Worm (Caenorhabditis elegans) whole organism, L1 larva: ENCODE measurements around the gene sru-48.

Source experiments
- C04F5.9 ChIP-seq: sonication (generic microtip); optimal IDR thresholded peaks from 2 replicates; lab custom pipeline; 2016; ENCODE audit warnings: missing genetic modification characterization, missing compliant biosample characterization
- C16A3.4 ChIP-seq: fragments of 150-350 bp; optimal IDR thresholded peaks from 2 replicates; lab custom pipeline; 2014; ENCODE audit warnings: missing biosample characterization, missing genetic modification characterization
- C34B4.2 ChIP-seq: sonication (generic microtip); optimal IDR thresholded peaks from 2 replicates; lab custom pipeline; 2017; ENCODE audit warnings: mild to moderate bottlenecking, missing genetic modification characterization, missing compliant biosample characterization
- Y116A8C.19 ChIP-seq: sonication (generic microtip); optimal IDR thresholded peaks from 2 replicates; lab custom pipeline; 2016; ENCODE audit warnings: missing compliant biosample characterization, missing genetic modification characterization, borderline replicate concordance
- aha-1 ChIP-seq: fragments of 150-350 bp; optimal IDR thresholded peaks from 2 replicates; lab custom pipeline; 2014; ENCODE audit warnings: missing biosample characterization, missing genetic modification characterization
- alr-1 ChIP-seq: fragments of 200-800 bp; sonication (Bioruptor generic); optimal IDR thresholded peaks from 2 replicates; lab custom pipeline; 2018; ENCODE audit warnings: borderline replicate concordance, mild to moderate bottlenecking, missing genetic modification characterization, missing compliant biosample characterization
- blmp-1 ChIP-seq: fragments of 150-350 bp; optimal IDR thresholded peaks from 2 replicates; lab custom pipeline; 2014; ENCODE audit warnings: missing biosample characterization, missing genetic modification characterization
- ceh-63 ChIP-seq: fragments of 200-800 bp; sonication (Bioruptor generic); optimal IDR thresholded peaks from 2 replicates; lab custom pipeline; 2018; ENCODE audit warnings: mild to moderate bottlenecking, missing genetic modification characterization, missing compliant biosample characterization
- ceh-8 ChIP-seq: fragments of 200-800 bp; sonication (Bioruptor generic); optimal IDR thresholded peaks from 2 replicates; lab custom pipeline; 2018; ENCODE audit warnings: mild to moderate bottlenecking, missing genetic modification characterization, moderate library complexity, missing compliant biosample characterization
- ceh-82 ChIP-seq, 3 experiments: fragments of 150-350 bp in 1 of 3; sonication (generic microtip) in 2 of 3; optimal IDR thresholded peaks; 2 replicates each; lab custom pipeline; 2014 to 2017; ENCODE audit warnings: missing biosample characterization in 3 of 3, missing genetic modification characterization in 3 of 3
- ceh-90 ChIP-seq: sonication (generic microtip); optimal IDR thresholded peaks from 2 replicates; lab custom pipeline; 2016; ENCODE audit warnings: missing genetic modification characterization, missing compliant biosample characterization
- ces-1 ChIP-seq: fragments of 150-350 bp; optimal IDR thresholded peaks from 2 replicates; lab custom pipeline; 2014; ENCODE audit warnings: missing biosample characterization, missing genetic modification reagents, missing genetic modification characterization
- efl-3 ChIP-seq: fragments of 200-800 bp; sonication (Bioruptor generic); optimal IDR thresholded peaks from 2 replicates; lab custom pipeline; 2018; ENCODE audit warnings: mild to moderate bottlenecking, missing genetic modification characterization, missing compliant biosample characterization
- egl-13 ChIP-seq: sonication (generic microtip); optimal IDR thresholded peaks from 2 replicates; lab custom pipeline; 2016; ENCODE audit warnings: missing genotype, missing genetic modification reagents, missing genetic modification characterization, missing compliant biosample characterization
- elt-3 ChIP-seq, 6 experiments: fragments of 150-350 bp in 1 of 6; sonication (generic microtip); optimal IDR thresholded peaks; 2 replicates each; lab custom pipeline; 2017 to 2018; ENCODE audit warnings: missing biosample characterization in 6 of 6, missing genetic modification characterization in 6 of 6, inconsistent platforms in 1 of 6
- fkh-10 ChIP-seq: sonication (generic microtip); optimal IDR thresholded peaks from 2 replicates; lab custom pipeline; 2017; ENCODE audit warnings: missing biosample characterization, missing genetic modification reagents, missing genetic modification characterization
- fkh-4 ChIP-seq: sonication (generic microtip); optimal IDR thresholded peaks from 2 replicates; lab custom pipeline; 2016; ENCODE audit warnings: missing compliant biosample characterization, missing genetic modification characterization, borderline replicate concordance
- fos-1 ChIP-seq: fragments of 150-350 bp; optimal IDR thresholded peaks from 2 replicates; lab custom pipeline; 2014; ENCODE audit warnings: missing biosample characterization, missing genetic modification characterization
- grh-1 ChIP-seq: fragments of 200-800 bp; sonication (Bioruptor generic); IDR thresholded peaks from 2 replicates; pipeline ENCODE4 v1.3.6; 2022; ENCODE audit warnings: missing genetic modification reagents, missing genetic modification characterization, missing compliant biosample characterization
- hlh-4 ChIP-seq: sonication (generic microtip); optimal IDR thresholded peaks from 2 replicates; lab custom pipeline; 2016; ENCODE audit warnings: mild to moderate bottlenecking, missing genetic modification characterization, missing compliant biosample characterization
- hpl-2 ChIP-seq: fragments of 150-350 bp; optimal IDR thresholded peaks from 2 replicates; lab custom pipeline; 2014; ENCODE audit warnings: missing biosample characterization, missing genetic modification reagents, missing genetic modification characterization
- isw-1 ChIP-seq: fragments of 200-800 bp; sonication (Bioruptor generic); IDR thresholded peaks from 2 replicates; pipeline ENCODE4 v1.3.6; 2022; ENCODE audit warnings: missing genetic modification characterization, missing compliant biosample characterization
- jun-1 ChIP-seq: fragments of 150-350 bp; optimal IDR thresholded peaks from 2 replicates; lab custom pipeline; 2014; ENCODE audit warnings: missing biosample characterization, missing genetic modification reagents, missing genetic modification characterization
- lin-14 ChIP-seq: fragments of 200-800 bp; sonication (Bioruptor generic); optimal IDR thresholded peaks from 2 replicates; lab custom pipeline; 2018; ENCODE audit warnings: mild to moderate bottlenecking, missing genetic modification characterization, moderate library complexity, missing compliant biosample characterization
- lin-35 ChIP-seq, 2 experiments: fragments of 150-350 bp; optimal IDR thresholded peaks; 2 replicates each; lab custom pipeline; 2014; ENCODE audit warnings: missing biosample characterization in 2 of 2, missing genetic modification characterization in 2 of 2, missing genetic modification reagents in 2 of 2
- lin-39 ChIP-seq: fragments of 150-350 bp; optimal IDR thresholded peaks from 2 replicates; lab custom pipeline; 2014; ENCODE audit warnings: missing biosample characterization, missing genetic modification reagents, missing genetic modification characterization
- lir-3 ChIP-seq: sonication (generic microtip); optimal IDR thresholded peaks from 2 replicates; lab custom pipeline; 2016; ENCODE audit warnings: mild to moderate bottlenecking, missing genetic modification characterization, moderate library complexity, missing compliant biosample characterization; ENCODE audit not compliant: poor library complexity
- lsy-2 ChIP-seq, 2 experiments: fragments of 150-350 bp; optimal IDR thresholded peaks; 2 replicates each; lab custom pipeline; 2014; ENCODE audit warnings: missing biosample characterization in 2 of 2, missing genetic modification characterization in 2 of 2
- mef-2 ChIP-seq: fragments of 150-350 bp; optimal IDR thresholded peaks from 2 replicates; lab custom pipeline; 2014; ENCODE audit warnings: missing biosample characterization, missing genetic modification characterization
- mep-1 ChIP-seq: fragments of 150-350 bp; optimal IDR thresholded peaks from 2 replicates; lab custom pipeline; 2014; ENCODE audit warnings: missing biosample characterization, missing genetic modification characterization
- nhr-11 ChIP-seq: fragments of 150-350 bp; optimal IDR thresholded peaks from 2 replicates; lab custom pipeline; 2014; ENCODE audit warnings: missing biosample characterization, missing genetic modification characterization
- nhr-19 ChIP-seq: fragments of 200-800 bp; sonication (Bioruptor generic); conservative IDR thresholded peaks from 2 replicates; pipeline ENCODE4 v1.3.6; 2022; ENCODE audit warnings: missing genetic modification characterization, missing compliant biosample characterization
- nhr-20 ChIP-seq: sonication (generic microtip); optimal IDR thresholded peaks from 2 replicates; lab custom pipeline; 2016; ENCODE audit warnings: mild to moderate bottlenecking, missing genetic modification characterization, missing compliant biosample characterization
- nhr-47 ChIP-seq: sonication (generic microtip); optimal IDR thresholded peaks from 2 replicates; lab custom pipeline; 2016; ENCODE audit warnings: mild to moderate bottlenecking, missing genetic modification characterization, moderate library complexity, missing compliant biosample characterization
- nhr-71 ChIP-seq: sonication (generic microtip); optimal IDR thresholded peaks from 2 replicates; lab custom pipeline; 2016; ENCODE audit warnings: mild to moderate bottlenecking, missing genetic modification characterization, moderate library complexity, missing compliant biosample characterization
- nhr-76 ChIP-seq: sonication (generic microtip); optimal IDR thresholded peaks from 2 replicates; lab custom pipeline; 2017; ENCODE audit warnings: missing biosample characterization, missing genetic modification characterization
- nhr-77 ChIP-seq: fragments of 150-350 bp; optimal IDR thresholded peaks from 2 replicates; lab custom pipeline; 2014; ENCODE audit warnings: missing biosample characterization, missing genetic modification characterization
- nhr-84 ChIP-seq: sonication (generic microtip); optimal IDR thresholded peaks from 2 replicates; lab custom pipeline; 2017; ENCODE audit warnings: missing biosample characterization, missing genetic modification characterization
- nhr-85 ChIP-seq: sonication (generic microtip); peaks from one replicate; lab custom pipeline; 2016; ENCODE audit warnings: missing genetic modification characterization, inconsistent platforms, missing compliant biosample characterization
- pag-3 ChIP-seq: sonication (generic microtip); optimal IDR thresholded peaks from 2 replicates; lab custom pipeline; 2017; ENCODE audit warnings: missing genetic modification characterization, mild to moderate bottlenecking, missing compliant biosample characterization, antibody characterized with exemption, borderline replicate concordance; ENCODE audit not compliant: insufficient read depth
- rnt-1 ChIP-seq: sonication (generic microtip); optimal IDR thresholded peaks from 2 replicates; lab custom pipeline; 2016; ENCODE audit warnings: mild to moderate bottlenecking, missing genetic modification characterization, moderate library complexity, missing compliant biosample characterization
- skn-1 ChIP-seq: fragments of 150-350 bp; optimal IDR thresholded peaks from 2 replicates; lab custom pipeline; 2014; ENCODE audit warnings: missing biosample characterization, missing genetic modification characterization
- snu-23 ChIP-seq: sonication (generic microtip); optimal IDR thresholded peaks from 2 replicates; lab custom pipeline; 2016; ENCODE audit warnings: missing genetic modification characterization, missing compliant biosample characterization
- sup-37 ChIP-seq: fragments of 200-800 bp; sonication (Bioruptor generic); optimal IDR thresholded peaks from 2 replicates; lab custom pipeline; 2018; ENCODE audit warnings: mild to moderate bottlenecking, missing genetic modification characterization, missing compliant biosample characterization
- swsn-7 ChIP-seq: sonication (generic microtip); optimal IDR thresholded peaks from 2 replicates; lab custom pipeline; 2016; ENCODE audit warnings: missing genetic modification characterization, missing compliant biosample characterization
- tbx-2 ChIP-seq: sonication (generic microtip); optimal IDR thresholded peaks from 2 replicates; lab custom pipeline; 2016; ENCODE audit warnings: missing genetic modification characterization, missing compliant biosample characterization
- tlp-1 ChIP-seq: fragments of 150-350 bp; optimal IDR thresholded peaks from 2 replicates; lab custom pipeline; 2014; ENCODE audit warnings: missing biosample characterization, missing genetic modification characterization
- unc-86 ChIP-seq: sonication (generic microtip); optimal IDR thresholded peaks from 2 replicates; lab custom pipeline; 2016; ENCODE audit warnings: missing genetic modification characterization, missing compliant biosample characterization
- vab-15 ChIP-seq: sonication (generic microtip); optimal IDR thresholded peaks from 2 replicates; lab custom pipeline; 2017; ENCODE audit warnings: missing genotype, mild to moderate bottlenecking, missing genetic modification characterization, missing compliant biosample characterization
- xbp-1 ChIP-seq: sonication (generic microtip); optimal IDR thresholded peaks from 2 replicates; lab custom pipeline; 2016; ENCODE audit warnings: missing genetic modification characterization, missing compliant biosample characterization
- zip-4 ChIP-seq: fragments of 200-800 bp; sonication (Bioruptor generic); optimal IDR thresholded peaks from 2 replicates; lab custom pipeline; 2018; ENCODE audit warnings: mild to moderate bottlenecking, missing genetic modification characterization, moderate library complexity, missing compliant biosample characterization

The sru-48 gene

DNA sequence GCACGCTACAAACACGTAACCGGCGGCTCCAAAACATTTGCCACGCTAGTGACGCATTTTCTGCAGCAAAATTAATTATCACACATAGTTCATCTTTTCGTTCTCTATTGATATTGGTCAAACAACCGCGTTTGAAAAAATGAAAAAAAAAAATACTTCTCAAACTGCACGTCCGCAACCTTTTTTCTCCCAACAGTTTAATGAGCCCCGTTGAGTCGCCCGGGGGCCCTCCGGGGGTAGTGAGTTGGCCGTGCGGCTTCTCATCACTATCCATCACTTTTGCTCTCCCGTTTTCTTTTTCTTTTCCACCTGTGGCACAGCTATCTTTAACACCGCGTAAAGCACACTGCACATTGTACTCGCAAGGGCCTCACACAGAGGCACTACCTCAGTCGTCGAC lies 29.5 kb downstream of the sru-48 start:
- TF ChIP-seq C04F5.9 (tag; lab: Kevin White, UChicago) (no peak), swsn-7 (tag; lab: Kevin White, UChicago) (peak; percentile 31), Y116A8C.19 (tag; lab: Kevin White, UChicago) (no peak), hpl-2 (GFP tag; lab: Kevin White, UChicago) (no peak), tbx-2 (tag; lab: Kevin White, UChicago) (peak; percentile 16), xbp-1 (tag; lab: Kevin White, UChicago) (no peak), nhr-71 (peak; percentile 76), fos-1 (tag; lab: Kevin White, UChicago) (no peak), nhr-76 (tag; lab: Kevin White, UChicago) (no peak), rnt-1 (tag; lab: Kevin White, UChicago) (peak; percentile 37), lin-35 (GFP tag; optimal IDR thresholded peaks at IDR 0.05; lab: Kevin White, UChicago) (no peak), fkh-10 (GFP tag; lab: Kevin White, UChicago) (no peak), jun-1 (tag; lab: Kevin White, UChicago) (no peak), aha-1 (peak; percentile 84), nhr-47 (tag; lab: Kevin White, UChicago) (peak; percentile 4), isw-1 (no peak), nhr-85 (tag; lab: Kevin White, UChicago) (peak; percentile 44), efl-3 (GFP tag; lab: Kevin White, UChicago) (no peak), snu-23 (peak; percentile 20), ceh-8 (GFP tag; lab: Kevin White, UChicago) (no peak), mef-2 (tag; lab: Kevin White, UChicago) (no peak), lir-3 (tag; lab: Kevin White, UChicago) (peak; percentile 27), hlh-4 (tag; lab: Kevin White, UChicago) (no peak), nhr-19 (GFP tag; lab: Robert Waterston, UW) (peak; percentile 59; the same call in 1 of the 2 replicates), mep-1 (tag; lab: Kevin White, UChicago) (no peak), lin-14 (GFP tag; lab: Kevin White, UChicago) (peak; percentile 50), elt-3 (tag; optimal IDR thresholded peaks at IDR 0.05; lab: Kevin White, UChicago) (no peak), egl-13 (tag; lab: Kevin White, UChicago) (no peak), nhr-20 (tag; lab: Kevin White, UChicago) (peak; percentile 18), lin-39 (tag; lab: Kevin White, UChicago) (peak; percentile 19)

DNA sequence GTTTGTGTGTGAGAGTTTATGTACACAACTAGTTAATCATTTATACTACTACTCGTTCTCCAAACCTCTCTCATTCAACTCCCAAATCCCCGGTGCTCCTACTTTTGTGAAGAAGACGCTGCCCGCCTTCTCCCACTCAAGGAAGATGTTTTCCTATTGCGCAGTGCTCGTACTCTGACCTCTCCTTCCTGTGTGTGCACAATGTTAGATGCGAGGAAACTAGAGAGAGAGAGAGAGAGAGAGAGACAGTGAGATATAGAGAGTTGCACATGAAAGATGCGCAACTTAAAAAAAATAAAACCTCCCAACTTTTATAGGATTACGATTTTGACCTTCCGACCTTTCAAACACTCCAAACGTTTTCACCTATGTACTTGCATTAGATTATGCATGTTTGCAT lies 30.6 kb downstream of the sru-48 start:
- TF ChIP-seq ceh-90 (no peak), blmp-1 (tag; lab: Kevin White, UChicago) (no peak), C34B4.2 (no peak), skn-1 (tag; lab: Kevin White, UChicago) (peak; percentile 8), sup-37 (GFP tag; lab: Kevin White, UChicago) (peak; percentile 12), nhr-71 (peak; percentile 53), alr-1 (no peak), C16A3.4 (no peak), xbp-1 (tag; lab: Kevin White, UChicago) (no peak), unc-86 (tag; lab: Kevin White, UChicago) (peak; percentile 6), nhr-84 (tag; lab: Kevin White, UChicago) (no peak), grh-1 (GFP tag; lab: Robert Waterston, UW) (no peak), jun-1 (tag; lab: Kevin White, UChicago) (no peak), pag-3 (tag; lab: Kevin White, UChicago) (no peak), ceh-82 (tag; optimal IDR thresholded peaks at IDR 0.05; lab: Kevin White, UChicago) (peak; percentile 7 to 36 (median 29)), hpl-2 (GFP tag; lab: Kevin White, UChicago) (no peak), ceh-63 (GFP tag; lab: Kevin White, UChicago) (no peak), fkh-10 (GFP tag; lab: Kevin White, UChicago) (peak; percentile 80), vab-15 (tag; lab: Kevin White, UChicago) (no peak), ceh-8 (GFP tag; lab: Kevin White, UChicago) (no peak), tlp-1 (tag; lab: Kevin White, UChicago) (no peak), ces-1 (GFP tag; lab: Kevin White, UChicago) (no peak), aha-1 (no peak), zip-4 (GFP tag; lab: Kevin White, UChicago) (no peak), lir-3 (tag; lab: Kevin White, UChicago) (no peak), fkh-4 (tag; lab: Kevin White, UChicago) (no peak), nhr-77 (tag; lab: Kevin White, UChicago) (peak; percentile 17), lsy-2 (tag; optimal IDR thresholded peaks at IDR 0.05; lab: Kevin White, UChicago) (peak; percentile 16 to 31), nhr-11 (tag; lab: Kevin White, UChicago) (no peak)
